Worm (Caenorhabditis elegans) whole organism, L1 larva: ENCODE data around the gene F13D12.8.

Experiments used
- C16A3.4 ChIP-seq: fragments of 150-350 bp; optimal IDR thresholded peaks from 2 replicates; lab custom pipeline; 2014; ENCODE audit warnings: missing biosample characterization, missing genetic modification characterization
- F16B12.6 ChIP-seq: fragments of 150-350 bp; optimal IDR thresholded peaks from 2 replicates; lab custom pipeline; 2014; ENCODE audit warnings: missing biosample characterization, missing genetic modification characterization
- aha-1 ChIP-seq: fragments of 150-350 bp; optimal IDR thresholded peaks from 2 replicates; lab custom pipeline; 2014; ENCODE audit warnings: missing biosample characterization, missing genetic modification characterization
- blmp-1 ChIP-seq: fragments of 150-350 bp; optimal IDR thresholded peaks from 2 replicates; lab custom pipeline; 2014; ENCODE audit warnings: missing biosample characterization, missing genetic modification characterization
- ceh-88 ChIP-seq: fragments of 200-800 bp; sonication (Bioruptor generic); IDR thresholded peaks from 2 replicates; pipeline ENCODE4 v1.3.6; 2022; ENCODE audit warnings: missing genetic modification characterization, missing compliant biosample characterization
- dpl-1 ChIP-seq, 3 experiments: fragments of 150-350 bp in 2 of 3; sonication (generic microtip) in 1 of 3; optimal IDR thresholded peaks; 2 replicates each; lab custom pipeline; 2014 to 2017; ENCODE audit warnings: missing biosample characterization in 3 of 3, missing genetic modification characterization in 3 of 3, missing genetic modification reagents in 3 of 3
- dsc-1 ChIP-seq: sonication (generic microtip); optimal IDR thresholded peaks from 2 replicates; lab custom pipeline; 2016; ENCODE audit warnings: mild to moderate bottlenecking, missing genetic modification characterization, missing compliant biosample characterization
- efl-1 ChIP-seq, 4 experiments: fragments of 150-350 bp; optimal IDR thresholded peaks in 3 of 4; peaks in 1 of 4; 1 replicate in 1 of 4; 2 replicates in 3 of 4; lab custom pipeline; 2014; ENCODE audit warnings: missing biosample characterization in 2 of 4, missing genetic modification characterization in 2 of 4, missing genetic modification reagents in 2 of 4
- egl-13 ChIP-seq: sonication (generic microtip); optimal IDR thresholded peaks from 2 replicates; lab custom pipeline; 2016; ENCODE audit warnings: missing genotype, missing genetic modification reagents, missing genetic modification characterization, missing compliant biosample characterization
- elt-3 ChIP-seq, 6 experiments: fragments of 150-350 bp in 1 of 6; sonication (generic microtip); optimal IDR thresholded peaks; 2 replicates each; lab custom pipeline; 2017 to 2018; ENCODE audit warnings: missing biosample characterization in 6 of 6, missing genetic modification characterization in 6 of 6, inconsistent platforms in 1 of 6
- fkh-10 ChIP-seq: sonication (generic microtip); optimal IDR thresholded peaks from 2 replicates; lab custom pipeline; 2017; ENCODE audit warnings: missing biosample characterization, missing genetic modification reagents, missing genetic modification characterization
- fkh-4 ChIP-seq: sonication (generic microtip); optimal IDR thresholded peaks from 2 replicates; lab custom pipeline; 2016; ENCODE audit warnings: missing compliant biosample characterization, missing genetic modification characterization, borderline replicate concordance
- fkh-8 ChIP-seq: sonication (generic microtip); optimal IDR thresholded peaks from 2 replicates; lab custom pipeline; 2016; ENCODE audit warnings: mild to moderate bottlenecking, missing genetic modification characterization, missing compliant biosample characterization
- grh-1 ChIP-seq: fragments of 200-800 bp; sonication (Bioruptor generic); IDR thresholded peaks from 2 replicates; pipeline ENCODE4 v1.3.6; 2022; ENCODE audit warnings: missing genetic modification reagents, missing genetic modification characterization, missing compliant biosample characterization
- jun-1 ChIP-seq: fragments of 150-350 bp; optimal IDR thresholded peaks from 2 replicates; lab custom pipeline; 2014; ENCODE audit warnings: missing biosample characterization, missing genetic modification reagents, missing genetic modification characterization
- lin-35 ChIP-seq, 2 experiments: fragments of 150-350 bp; optimal IDR thresholded peaks; 2 replicates each; lab custom pipeline; 2014; ENCODE audit warnings: missing biosample characterization in 2 of 2, missing genetic modification characterization in 2 of 2, missing genetic modification reagents in 2 of 2
- lsy-2 ChIP-seq, 2 experiments: fragments of 150-350 bp; optimal IDR thresholded peaks; 2 replicates each; lab custom pipeline; 2014; ENCODE audit warnings: missing biosample characterization in 2 of 2, missing genetic modification characterization in 2 of 2
- mab-9 ChIP-seq: fragments of 200-800 bp; sonication (Bioruptor generic); IDR thresholded peaks from 2 replicates; pipeline ENCODE4 v1.3.6; 2022; ENCODE audit warnings: missing genetic modification reagents, missing genetic modification characterization, missing compliant biosample characterization
- mep-1 ChIP-seq: fragments of 150-350 bp; optimal IDR thresholded peaks from 2 replicates; lab custom pipeline; 2014; ENCODE audit warnings: missing biosample characterization, missing genetic modification characterization
- nhr-19 ChIP-seq: fragments of 200-800 bp; sonication (Bioruptor generic); conservative IDR thresholded peaks from 2 replicates; pipeline ENCODE4 v1.3.6; 2022; ENCODE audit warnings: missing genetic modification characterization, missing compliant biosample characterization
- nhr-237 ChIP-seq: fragments of 150-350 bp; optimal IDR thresholded peaks from 2 replicates; lab custom pipeline; 2014; ENCODE audit warnings: missing biosample characterization, missing genetic modification characterization
- nhr-71 ChIP-seq: sonication (generic microtip); optimal IDR thresholded peaks from 2 replicates; lab custom pipeline; 2016; ENCODE audit warnings: mild to moderate bottlenecking, missing genetic modification characterization, moderate library complexity, missing compliant biosample characterization
- nhr-90 ChIP-seq: sonication (generic microtip); optimal IDR thresholded peaks from 2 replicates; lab custom pipeline; 2016; ENCODE audit warnings: mild to moderate bottlenecking, missing genetic modification characterization, missing compliant biosample characterization; ENCODE audit not compliant: poor library complexity
- pax-3 ChIP-seq: fragments of 200-800 bp; sonication (Bioruptor generic); optimal IDR thresholded peaks from 2 replicates; lab custom pipeline; 2018; ENCODE audit warnings: mild to moderate bottlenecking, missing genetic modification characterization, moderate library complexity, missing compliant biosample characterization
- rnt-1 ChIP-seq: sonication (generic microtip); optimal IDR thresholded peaks from 2 replicates; lab custom pipeline; 2016; ENCODE audit warnings: mild to moderate bottlenecking, missing genetic modification characterization, moderate library complexity, missing compliant biosample characterization
- snpc-4 ChIP-seq: fragments of 150-350 bp; optimal IDR thresholded peaks from 2 replicates; lab custom pipeline; 2014; ENCODE audit warnings: missing biosample characterization, missing genetic modification characterization
- snu-23 ChIP-seq: sonication (generic microtip); optimal IDR thresholded peaks from 2 replicates; lab custom pipeline; 2016; ENCODE audit warnings: missing genetic modification characterization, missing compliant biosample characterization
- sox-4 ChIP-seq: sonication (generic microtip); optimal IDR thresholded peaks from 2 replicates; lab custom pipeline; 2016; ENCODE audit warnings: missing genetic modification characterization, missing compliant biosample characterization
- tbx-2 ChIP-seq: sonication (generic microtip); optimal IDR thresholded peaks from 2 replicates; lab custom pipeline; 2016; ENCODE audit warnings: missing genetic modification characterization, missing compliant biosample characterization
- unc-62 ChIP-seq: fragments of 150-350 bp; optimal IDR thresholded peaks from 2 replicates; lab custom pipeline; 2014; ENCODE audit warnings: missing biosample characterization, missing genetic modification reagents, missing genetic modification characterization
- vab-15 ChIP-seq: sonication (generic microtip); optimal IDR thresholded peaks from 2 replicates; lab custom pipeline; 2017; ENCODE audit warnings: missing genotype, mild to moderate bottlenecking, missing genetic modification characterization, missing compliant biosample characterization

F13D12.8 gene

DNA sequence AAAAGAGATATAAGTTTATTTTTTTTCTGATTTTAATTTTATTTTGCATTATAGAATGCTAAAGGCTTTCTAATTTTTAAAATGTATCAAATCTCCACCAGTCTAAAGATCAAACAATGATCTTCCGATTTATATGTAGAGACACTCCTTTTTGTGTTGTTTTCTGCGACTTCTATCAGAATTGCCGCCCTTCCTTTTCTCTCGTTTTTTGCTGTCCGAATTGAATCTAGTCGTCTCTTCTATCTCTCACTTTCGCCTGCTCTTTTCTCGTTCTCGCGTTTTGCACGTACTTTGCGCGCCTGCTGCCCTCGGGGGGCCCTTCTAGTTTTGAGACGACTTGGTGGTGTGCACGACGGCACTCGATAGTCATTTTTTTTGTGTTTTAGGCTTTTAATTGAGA lies 8.0 kb downstream of the F13D12.8 start (continued):
- TF ChIP-seq dpl-1 (GFP tag; optimal IDR thresholded peaks at IDR 0.05; lab: Kevin White, UChicago) = peak in 2 of 3 experiments; percentile 4 to 41

ce11 chrII:11723904-11724303 lies 8.5 kb downstream of the F13D12.8 start, which contains the start of gene ldh-1:
TSS of gene ldh-1 (plus strand) at chrII:11724204.
- no peak for TF ChIP-seq lin-35 (GFP tag; optimal IDR thresholded peaks at IDR 0.05; lab: Kevin White, UChicago)
- TF ChIP-seq dsc-1 (tag; lab: Kevin White, UChicago) = peak; percentile 40
- TF ChIP-seq aha-1 = no peak
- TF ChIP-seq, all 84 proteins: peak for 1

DNA sequence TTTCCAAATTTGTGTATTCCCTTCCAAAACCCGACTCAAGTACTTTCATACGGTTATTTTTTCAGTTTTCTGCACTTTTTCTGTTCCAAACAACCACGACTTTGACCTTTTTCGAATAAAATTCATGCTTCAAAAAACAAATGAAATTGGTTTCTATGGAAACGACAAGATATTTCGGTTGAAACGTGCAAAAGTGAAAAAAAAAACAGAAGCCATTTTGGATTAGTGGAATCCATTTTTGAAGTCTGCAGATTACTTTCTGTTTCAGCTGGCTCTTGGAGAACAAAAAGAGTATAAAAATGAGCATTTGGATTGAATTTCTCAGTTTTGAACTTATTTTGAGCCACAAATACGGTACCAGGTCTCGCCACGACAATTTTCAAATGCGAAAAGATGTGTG lies 10.2 kb downstream of the F13D12.8 start:
- TF ChIP-seq nhr-71 (tag; lab: Kevin White, UChicago) (peak; percentile 11), tbx-2 (no peak), fkh-10 (GFP tag; lab: Kevin White, UChicago) (no peak), sox-4 (tag; lab: Kevin White, UChicago) (peak; percentile 17), fkh-8 (tag; lab: Kevin White, UChicago) (peak; percentile 90), pax-3 (tag; lab: Kevin White, UChicago) (peak; percentile 2)

DNA sequence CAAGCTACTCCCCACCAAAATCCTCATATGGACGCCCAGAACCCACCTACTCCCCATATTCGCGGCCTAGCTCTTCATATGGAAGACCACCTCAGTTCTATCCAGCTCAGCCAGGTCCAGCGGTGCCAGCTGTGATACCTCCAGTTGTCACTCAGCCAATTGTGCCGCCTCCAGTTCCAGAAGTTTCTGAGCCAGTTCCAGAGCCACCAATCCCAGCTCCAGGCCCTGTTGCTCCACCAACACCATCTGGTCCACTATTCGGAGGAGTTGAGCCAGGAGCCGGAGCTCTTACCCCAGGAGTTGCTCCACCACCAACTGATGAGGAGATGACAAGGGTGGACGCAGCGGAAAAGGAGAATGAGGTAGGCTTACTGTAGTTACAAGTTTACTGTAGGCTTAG lies 10.8 kb downstream of the F13D12.8 start:
- TF ChIP-seq elt-3 (tag; optimal IDR thresholded peaks at IDR 0.05; lab: Kevin White, UChicago) (no peak), nhr-19 (GFP tag; lab: Robert Waterston, UW) (no peak), pax-3 (tag; lab: Kevin White, UChicago) (no peak)

DNA sequence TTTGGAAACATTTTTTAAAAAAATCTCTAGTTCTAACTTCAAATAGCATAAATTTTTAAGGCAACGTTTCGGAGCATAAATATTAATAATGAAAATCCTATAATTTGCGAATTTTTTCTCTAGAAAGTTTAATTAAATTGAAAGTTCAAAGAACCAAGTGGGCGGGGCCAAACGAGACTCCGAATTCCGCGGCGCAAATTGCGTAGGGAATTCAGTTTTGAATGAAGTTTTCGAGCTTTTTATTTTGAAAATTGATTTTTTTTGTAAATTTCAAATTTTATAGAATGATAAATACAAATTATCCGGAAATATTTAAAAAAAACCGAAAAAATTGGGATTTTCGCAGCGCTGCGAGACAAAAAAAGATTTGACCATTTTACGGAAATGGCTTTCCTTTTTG lies 11.6 kb downstream of the F13D12.8 start:
- TF ChIP-seq egl-13 (tag; lab: Kevin White, UChicago) (no peak), vab-15 (no peak)

DNA sequence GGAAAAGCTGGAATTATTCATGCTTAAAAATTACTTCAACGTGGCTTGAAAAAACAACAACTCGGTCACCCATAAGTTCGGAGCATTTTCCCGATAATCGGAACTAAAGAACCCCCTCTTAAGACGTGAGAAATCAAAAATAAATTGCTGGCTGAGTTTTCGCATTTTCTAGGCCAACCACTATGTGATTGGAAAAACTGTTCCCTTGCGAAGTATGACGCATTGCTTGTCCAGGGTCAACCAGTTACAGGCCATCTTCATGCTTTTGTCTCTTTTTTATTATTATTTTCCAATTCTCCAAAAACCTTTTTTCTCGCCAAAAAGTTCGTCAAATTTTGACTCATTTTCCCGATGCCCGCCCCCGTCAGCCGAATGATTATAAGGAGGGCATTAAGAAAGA lies 12.3 kb downstream of the F13D12.8 start, which contains the start of gene F13D12.3:
TSS of gene F13D12.3 (plus strand) at position 301 of the 400 bp plus-strand sequence.
- no peak for TF ChIP-seq nhr-90 (tag; lab: Kevin White, UChicago)
- TF ChIP-seq F16B12.6 (tag; lab: Kevin White, UChicago) = no peak
- TF ChIP-seq lsy-2 (tag; optimal IDR thresholded peaks at IDR 0.05; lab: Kevin White, UChicago) = no peak
- no peak for TF ChIP-seq fkh-4 (tag; lab: Kevin White, UChicago)
- TF ChIP-seq mep-1 (tag; lab: Kevin White, UChicago) = no peak
- TF ChIP-seq blmp-1 (tag; lab: Kevin White, UChicago) = no peak
- no peak for TF ChIP-seq unc-62 (GFP tag; lab: Kevin White, UChicago)
- TF ChIP-seq ceh-88 (GFP tag; lab: Robert Waterston, UW) = no peak
- TF ChIP-seq nhr-237 = no peak
- no peak for TF ChIP-seq mab-9
- no peak for TF ChIP-seq C16A3.4

ce11 chrII:11719533-11719932 lies 12.9 kb downstream of the F13D12.8 start:
- peak; percentile 15 for TF ChIP-seq snu-23 (GFP tag; lab: Kevin White, UChicago)
- no peak for TF ChIP-seq C16A3.4
- TF ChIP-seq rnt-1 (tag; lab: Kevin White, UChicago) = no peak
- TF ChIP-seq nhr-71 (tag; lab: Kevin White, UChicago) = peak; percentile 30
- peak; percentile 2 for TF ChIP-seq blmp-1 (tag; lab: Kevin White, UChicago)
- peak; percentile 17 to 21 for TF ChIP-seq lsy-2 (tag; optimal IDR thresholded peaks at IDR 0.05; lab: Kevin White, UChicago)
- TF ChIP-seq jun-1 = no peak

DNA sequence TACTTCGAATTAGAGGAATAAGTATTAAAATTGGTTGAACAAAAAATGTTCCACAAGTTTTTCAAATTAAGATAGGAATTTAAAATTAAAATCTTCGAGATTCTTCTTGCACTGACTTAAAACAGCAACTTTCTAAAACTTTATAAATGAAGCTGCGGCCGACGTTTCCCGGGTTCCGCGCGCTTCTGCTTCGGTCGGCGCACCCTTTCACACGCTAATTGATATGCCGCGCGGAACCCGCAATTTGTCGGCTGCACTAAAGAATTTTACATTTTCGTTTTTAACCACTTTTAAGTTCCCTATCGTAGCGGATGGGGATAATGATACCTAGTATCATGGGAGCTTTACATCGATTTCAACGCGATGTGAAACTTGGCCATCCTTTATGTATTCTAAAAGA lies 17.7 kb downstream of the F13D12.8 start:
- TF ChIP-seq snpc-4 (tag; lab: Kevin White, UChicago) (peak; percentile 75), efl-1 (optimal IDR thresholded peaks at IDR 0.05; lab: Kevin White, UChicago) (no peak), efl-1 (GFP tag; optimal IDR thresholded peaks at IDR 0.05 in 1 of 2; lab: Kevin White, UChicago) (peak in 1 of 2 experiments; percentile 43), grh-1 (GFP tag; lab: Robert Waterston, UW) (no peak)
